Worm (Caenorhabditis elegans) whole organism, L4 larva: ENCODE measurements around the gene C14E2.7.

Experiments
- F37D6.2 ChIP-seq: sonication (generic microtip); optimal IDR thresholded peaks from 2 replicates; lab custom pipeline; 2016; ENCODE audit warnings: mild to moderate bottlenecking, missing genetic modification characterization, missing compliant biosample characterization
- F44E2.7 ChIP-seq: fragments of 200-800 bp; sonication (Bioruptor generic); IDR thresholded peaks from 2 replicates; pipeline ENCODE4 v2.1.2; 2022; ENCODE audit warnings: missing genetic modification characterization, missing compliant biosample characterization
- T26A8.4 ChIP-seq: fragments of 200-800 bp; sonication (Bioruptor generic); IDR thresholded peaks from 2 replicates; pipeline ENCODE4 v1.3.6; 2022; ENCODE audit warnings: missing genetic modification characterization, missing compliant biosample characterization
- Y48G9A.11 ChIP-seq: fragments of 200-800 bp; sonication (Bioruptor generic); IDR thresholded peaks from 2 replicates; pipeline ENCODE4 v1.3.6; 2022; ENCODE audit warnings: missing genetic modification reagents, missing genetic modification characterization, missing compliant biosample characterization
- Y75B8A.6 ChIP-seq: fragments of 200-800 bp; sonication (Bioruptor generic); IDR thresholded peaks from 2 replicates; pipeline ENCODE4 v1.3.6; 2022; ENCODE audit warnings: missing genetic modification reagents, missing genetic modification characterization, missing compliant biosample characterization
- ZK337.2 ChIP-seq: fragments of 200-800 bp; sonication (Bioruptor generic); IDR thresholded peaks from 2 replicates; pipeline ENCODE4 v1.3.6; 2022; ENCODE audit warnings: missing genetic modification reagents, missing genetic modification characterization, missing compliant biosample characterization
- ZK546.5 ChIP-seq, 2 experiments: sonication (generic microtip); optimal IDR thresholded peaks; 2 replicates each; lab custom pipeline; 2017; ENCODE audit warnings: missing biosample characterization in 2 of 2, missing genetic modification characterization in 2 of 2
- aha-1 ChIP-seq: fragments of 150-350 bp; peaks from one replicate; lab custom pipeline; 2014; ENCODE audit warnings: missing biosample characterization, missing genetic modification characterization
- ama-1 ChIP-seq: fragments of 150-350 bp; optimal IDR thresholded peaks from 2 replicates; lab custom pipeline; 2014; ENCODE audit warnings: inconsistent platforms, mixed read lengths
- arid-1 ChIP-seq: fragments of 200-800 bp; sonication (Bioruptor generic); conservative IDR thresholded peaks from 2 replicates; pipeline ENCODE4 v1.3.6; 2022; ENCODE audit warnings: missing genetic modification reagents, missing genetic modification characterization, missing compliant biosample characterization
- ceh-28 ChIP-seq: fragments of 150-350 bp; optimal IDR thresholded peaks from 2 replicates; lab custom pipeline; 2014; ENCODE audit warnings: missing biosample characterization, missing genetic modification reagents, missing genetic modification characterization
- ceh-62 ChIP-seq: sonication (generic microtip); optimal IDR thresholded peaks from 2 replicates; lab custom pipeline; 2017; ENCODE audit warnings: missing biosample characterization, missing genetic modification characterization
- ces-1 ChIP-seq: fragments of 150-350 bp; sonication (generic microtip); optimal IDR thresholded peaks from 4 replicates; lab custom pipeline; 2014; ENCODE audit warnings: missing biosample characterization, missing genetic modification reagents, missing genetic modification characterization
- ctbp-1 ChIP-seq: fragments of 200-800 bp; sonication (Bioruptor generic); IDR thresholded peaks from 2 replicates; pipeline ENCODE4 v1.3.6; 2022; ENCODE audit warnings: missing genetic modification reagents, missing genetic modification characterization, missing compliant biosample characterization
- daf-16 ChIP-seq, 3 experiments: sonication (generic microtip); optimal IDR thresholded peaks; 2 replicates each; lab custom pipeline; 2016 to 2017; ENCODE audit warnings: missing genetic modification characterization in 3 of 3, missing genetic modification reagents in 3 of 3, mild to moderate bottlenecking in 2 of 3, missing compliant biosample characterization in 2 of 3, missing biosample characterization in 1 of 3, moderate library complexity in 1 of 3
- duxl-1 ChIP-seq: sonication (generic microtip); optimal IDR thresholded peaks from 2 replicates; lab custom pipeline; 2016; ENCODE audit warnings: mild to moderate bottlenecking, missing genetic modification characterization, moderate library complexity, missing compliant biosample characterization; ENCODE audit not compliant: poor library complexity
- egl-27 ChIP-seq: sonication (generic microtip); optimal IDR thresholded peaks from 3 replicates; lab custom pipeline; 2017; ENCODE audit warnings: missing biosample characterization, missing genetic modification reagents, missing genetic modification characterization
- fos-1 ChIP-seq: fragments of 150-350 bp; optimal IDR thresholded peaks from 2 replicates; lab custom pipeline; 2014; ENCODE audit warnings: missing biosample characterization, missing genetic modification characterization
- gei-8 ChIP-seq: fragments of 200-800 bp; sonication (Bioruptor generic); optimal IDR thresholded peaks from 2 replicates; lab custom pipeline; 2018; ENCODE audit warnings: mild to moderate bottlenecking, missing genetic modification characterization, missing compliant biosample characterization
- hlh-30 ChIP-seq: sonication (generic microtip); optimal IDR thresholded peaks from 2 replicates; lab custom pipeline; 2017; ENCODE audit warnings: antibody characterized with exemption, mild to moderate bottlenecking, missing genetic modification characterization, missing compliant biosample characterization; ENCODE audit not compliant: insufficient read depth
- hmg-1.1 ChIP-seq: fragments of 200-800 bp; sonication (Bioruptor generic); IDR thresholded peaks from 2 replicates; pipeline ENCODE4 v1.3.6; 2022; ENCODE audit warnings: missing genetic modification reagents, missing genetic modification characterization, missing compliant biosample characterization
- lsy-2 ChIP-seq, 2 experiments: fragments of 150-350 bp in 1 of 2; sonication (generic microtip) in 1 of 2; optimal IDR thresholded peaks; 2 replicates each; lab custom pipeline; 2014 to 2017; ENCODE audit warnings: missing biosample characterization in 2 of 2, missing genetic modification characterization in 2 of 2
- mep-1 ChIP-seq: fragments of 150-350 bp; sonication (generic microtip); optimal IDR thresholded peaks from 3 replicates; lab custom pipeline; 2014; ENCODE audit warnings: missing biosample characterization, missing genetic modification characterization
- nhr-111 ChIP-seq: fragments of 200-800 bp; sonication (Bioruptor generic); optimal IDR thresholded peaks from 2 replicates; lab custom pipeline; 2018; ENCODE audit warnings: mild to moderate bottlenecking, missing genetic modification characterization, missing compliant biosample characterization
- nhr-237 ChIP-seq: sonication (generic microtip); optimal IDR thresholded peaks from 2 replicates; lab custom pipeline; 2017; ENCODE audit warnings: missing biosample characterization, missing genetic modification characterization
- nhr-42 ChIP-seq: fragments of 200-800 bp; sonication (Bioruptor generic); IDR thresholded peaks from 2 replicates; pipeline ENCODE4 v1.3.6; 2022; ENCODE audit warnings: missing genetic modification characterization, missing compliant biosample characterization
- nhr-6 ChIP-seq: fragments of 150-350 bp; optimal IDR thresholded peaks from 2 replicates; lab custom pipeline; 2014; ENCODE audit warnings: missing biosample characterization, missing genetic modification characterization
- pha-4 ChIP-seq, 2 experiments: fragments of 150-350 bp in 1 of 2; fragments of 200-800 bp in 1 of 2; sonication (Bioruptor generic) in 1 of 2; IDR thresholded peaks in 1 of 2; optimal IDR thresholded peaks in 1 of 2; 2 replicates each; pipeline versions ENCODE4 v1.3.6 to Lab custom; 2014 to 2022; ENCODE audit warnings: missing genetic modification characterization in 2 of 2, missing genetic modification reagents in 2 of 2, missing biosample characterization in 1 of 2, missing compliant biosample characterization in 1 of 2
- pqm-1 ChIP-seq: sonication (generic microtip); optimal IDR thresholded peaks from 2 replicates; lab custom pipeline; 2017; ENCODE audit warnings: missing biosample characterization, missing genetic modification characterization
- rbr-2 ChIP-seq: sonication (generic microtip); optimal IDR thresholded peaks from 2 replicates; lab custom pipeline; 2016; ENCODE audit warnings: missing genotype, missing genetic modification characterization, missing compliant biosample characterization
- set-16 ChIP-seq: fragments of 200-800 bp; sonication (Bioruptor generic); IDR thresholded peaks from 2 replicates; pipeline ENCODE4 v1.3.6; 2022; ENCODE audit warnings: missing genetic modification reagents, missing genetic modification characterization, missing compliant biosample characterization
- snpc-1.2 ChIP-seq: fragments of 200-800 bp; sonication (Bioruptor generic); IDR thresholded peaks from 2 replicates; pipeline ENCODE4 v1.3.6; 2022; ENCODE audit warnings: missing genetic modification reagents, missing genetic modification characterization, missing compliant biosample characterization
- unc-62 ChIP-seq, 3 experiments: fragments of 150-350 bp in 1 of 3; sonication (generic microtip); optimal IDR thresholded peaks in 2 of 3; peaks in 1 of 3; 1 replicate in 1 of 3; 2 replicates in 2 of 3; lab custom pipeline; 2014 to 2017; ENCODE audit warnings: missing biosample characterization in 3 of 3, missing genetic modification characterization in 3 of 3, missing genetic modification reagents in 3 of 3, missing genotype in 1 of 3
- vab-7 ChIP-seq: fragments of 200-800 bp; sonication (Bioruptor generic); IDR thresholded peaks from 2 replicates; pipeline ENCODE4 v1.3.6; 2022; ENCODE audit warnings: missing genetic modification reagents, missing genetic modification characterization, missing compliant biosample characterization
- zfp-2 ChIP-seq: sonication (generic microtip); optimal IDR thresholded peaks from 2 replicates; lab custom pipeline; 2016; ENCODE audit warnings: mild to moderate bottlenecking, missing genetic modification characterization, missing compliant biosample characterization
- ztf-7 ChIP-seq: fragments of 150-350 bp; optimal IDR thresholded peaks from 2 replicates; lab custom pipeline; 2014; ENCODE audit warnings: missing biosample characterization, missing genetic modification characterization

C14E2.7 gene

ce11 chrX:1786607-1787006 lies 29.6 kb upstream of the C14E2.7 start, which contains the start of gene arg-1:
Gene arg-1 (plus strand): TSS chrX:1786907.
- TF ChIP-seq Y48G9A.11 (GFP tag; lab: Robert Waterston, UW) (no peak), zfp-2 (tag; lab: Kevin White, UChicago) (no peak), snpc-1.2 (no peak), F44E2.7 (no peak)
- TF ChIP-seq, all 104 proteins: peak for 0

DNA sequence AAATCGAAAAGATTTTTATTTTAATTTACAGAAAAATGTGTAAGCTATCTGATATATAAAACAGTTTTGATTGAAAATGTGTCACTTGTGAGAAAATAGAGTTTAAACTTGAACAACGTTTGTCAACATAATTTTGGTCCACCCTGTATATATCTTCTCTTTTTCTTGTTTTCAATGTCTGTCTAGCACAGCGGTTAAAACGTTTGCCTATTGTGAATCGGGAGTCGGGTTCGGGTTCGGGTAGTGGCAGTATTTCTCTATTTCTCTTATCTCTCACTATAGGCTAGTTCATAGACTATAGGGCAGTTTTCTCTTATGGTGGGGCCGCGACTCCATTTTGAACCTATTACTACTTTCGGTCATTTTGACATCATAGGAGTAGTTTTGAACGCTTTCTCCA lies 25.1 kb upstream of the C14E2.7 start:
- TF ChIP-seq unc-62 (GFP tag; optimal IDR thresholded peaks at IDR 0.05 in 1 of 2; lab: Kevin White, UChicago) (peak in 1 of 2 experiments; percentile 60), unc-62 (tag; optimal IDR thresholded peaks at IDR 0.05; lab: Kevin White, UChicago) (no peak), ztf-7 (tag; lab: Kevin White, UChicago) (no peak), fos-1 (tag; lab: Kevin White, UChicago) (no peak), ceh-28 (no peak), pqm-1 (no peak)

DNA sequence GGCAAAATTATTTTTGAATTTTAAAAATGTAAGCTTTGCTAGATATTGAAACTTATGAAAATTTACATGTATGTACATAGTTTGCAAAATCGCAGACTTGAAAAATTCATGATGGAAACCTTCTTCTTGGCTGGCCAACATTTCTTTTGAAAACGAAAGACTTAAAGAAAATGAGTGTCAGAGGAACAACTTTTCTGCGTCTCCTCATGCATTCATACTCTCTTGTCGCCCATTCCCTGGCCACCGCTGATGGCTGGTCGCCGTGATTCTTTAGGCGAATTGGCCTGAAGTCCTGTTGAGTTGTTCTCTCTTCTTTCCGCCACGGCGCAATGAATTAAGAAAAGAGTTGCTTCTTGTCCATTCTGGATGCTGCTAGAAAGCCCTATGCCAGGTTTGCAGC lies 20.1 kb upstream of the C14E2.7 start:
- no peak for TF ChIP-seq rbr-2
- no peak for TF ChIP-seq pha-4 (GFP tag; IDR thresholded peaks at IDR 0.05; lab: Robert Waterston, UW)
- no peak for TF ChIP-seq pha-4 (tag; optimal IDR thresholded peaks at IDR 0.05; lab: Kevin White, UChicago)
- peak; percentile 94 for TF ChIP-seq duxl-1 (tag; lab: Kevin White, UChicago)
- TF ChIP-seq aha-1 (tag; lab: Kevin White, UChicago) = peak; percentile 48
- TF ChIP-seq egl-27 (tag; lab: Kevin White, UChicago) = no peak
- no peak for TF ChIP-seq nhr-111 (GFP tag; lab: Kevin White, UChicago)
- TF ChIP-seq gei-8 = no peak

DNA sequence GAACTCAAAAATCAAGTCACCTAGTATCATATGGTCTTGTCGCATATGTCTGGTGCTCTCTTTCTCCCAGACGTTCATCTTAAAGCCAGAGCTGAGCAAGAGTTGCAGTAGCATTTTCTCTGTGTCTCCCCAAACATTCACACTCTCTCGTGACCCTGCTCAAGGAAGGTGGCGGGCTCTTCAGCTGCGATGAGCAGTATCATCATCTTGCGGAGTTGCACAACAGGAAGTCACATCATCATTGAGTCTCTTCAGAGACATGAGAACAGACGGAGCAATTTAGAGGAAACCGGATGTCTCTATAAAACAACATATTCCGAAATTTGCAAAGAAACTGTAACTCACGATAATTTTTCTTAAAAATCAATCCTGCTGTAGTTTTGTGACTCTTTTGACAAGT lies 17.7 kb upstream of the C14E2.7 start:
- TF ChIP-seq duxl-1 (tag; lab: Kevin White, UChicago) (peak; percentile 17), vab-7 (GFP tag; lab: Robert Waterston, UW) (no peak), nhr-237 (tag; lab: Kevin White, UChicago) (no peak), unc-62 (GFP tag; optimal IDR thresholded peaks at IDR 0.05 in 1 of 2; lab: Kevin White, UChicago) (peak in 1 of 2 experiments; percentile 96), unc-62 (tag; optimal IDR thresholded peaks at IDR 0.05; lab: Kevin White, UChicago) (no peak)

ce11 chrX:1800980-1801506 lies 15.2 kb upstream of the C14E2.7 start, which contains the start of gene C14E2.11:
Gene C14E2.11 (plus strand): TSS chrX:1801456.
- TF ChIP-seq lsy-2 (tag; optimal IDR thresholded peaks at IDR 0.05; lab: Kevin White, UChicago) (no peak), set-16 (peak; percentile 24; the same call in 1 of the 2 replicates)

ce11 chrX:1811436-1811835 lies 4.8 kb upstream of the C14E2.7 start, which contains the start of gene C14E2.3:
Gene C14E2.3 (minus strand): TSS chrX:1811536.
- TF ChIP-seq nhr-42 (no peak), hmg-1.1 (GFP tag; lab: Robert Waterston, UW) (no peak), daf-16 (GFP tag; optimal IDR thresholded peaks at IDR 0.05; lab: Kevin White, UChicago) (no peak), daf-16 (tag; optimal IDR thresholded peaks at IDR 0.05; lab: Kevin White, UChicago) (no peak), rbr-2 (no peak), ctbp-1 (GFP tag; lab: Robert Waterston, UW) (no peak), ceh-62 (tag; lab: Kevin White, UChicago) (no peak), zfp-2 (tag; lab: Kevin White, UChicago) (no peak), ZK337.2 (GFP tag; lab: Robert Waterston, UW) (no peak), nhr-6 (no peak), ama-1 (lab: Kevin White, UChicago) (no peak), F44E2.7 (no peak), Y75B8A.6 (GFP tag; lab: Robert Waterston, UW) (no peak), T26A8.4 (no peak), lsy-2 (tag; optimal IDR thresholded peaks at IDR 0.05; lab: Kevin White, UChicago) (no peak), ZK546.5 (tag; optimal IDR thresholded peaks at IDR 0.05; lab: Kevin White, UChicago) (no peak), ces-1 (GFP tag; lab: Kevin White, UChicago) (no peak), arid-1 (GFP tag; lab: Robert Waterston, UW) (no peak), hlh-30 (no peak), mep-1 (tag; lab: Kevin White, UChicago) (no peak), F37D6.2 (tag; lab: Kevin White, UChicago) (no peak)
